Fruit fly (Drosophila melanogaster) whole organism: ENCODE data around the gene Msp300.

Experiments used
- CG8478 ChIP-seq: fragments of >200 bp; optimal IDR thresholded peaks from 2 replicates; lab custom pipeline; 2018; ENCODE audit warnings: inconsistent platforms
- Dll ChIP-seq: fragments of >200 bp; optimal IDR thresholded peaks from 2 replicates; lab custom pipeline; 2017
- EcR ChIP-seq, 2 experiments: fragments of >200 bp; optimal IDR thresholded peaks; 2 replicates each; lab custom pipeline; 2017; ENCODE audit warnings: missing biosample characterization in 2 of 2, missing genetic modification characterization in 2 of 2, missing genetic modification reagents in 2 of 2
- pan ChIP-seq: fragments of >200 bp; optimal IDR thresholded peaks from 2 replicates; lab custom pipeline; 2017
- psq ChIP-seq: fragments of >200 bp; optimal IDR thresholded peaks from 2 replicates; lab custom pipeline; 2017
- usp ChIP-seq: fragments of >200 bp; optimal IDR thresholded peaks from 2 replicates; lab custom pipeline; 2017; ENCODE audit warnings: missing biosample characterization, missing genetic modification characterization, mixed read lengths

DNA sequence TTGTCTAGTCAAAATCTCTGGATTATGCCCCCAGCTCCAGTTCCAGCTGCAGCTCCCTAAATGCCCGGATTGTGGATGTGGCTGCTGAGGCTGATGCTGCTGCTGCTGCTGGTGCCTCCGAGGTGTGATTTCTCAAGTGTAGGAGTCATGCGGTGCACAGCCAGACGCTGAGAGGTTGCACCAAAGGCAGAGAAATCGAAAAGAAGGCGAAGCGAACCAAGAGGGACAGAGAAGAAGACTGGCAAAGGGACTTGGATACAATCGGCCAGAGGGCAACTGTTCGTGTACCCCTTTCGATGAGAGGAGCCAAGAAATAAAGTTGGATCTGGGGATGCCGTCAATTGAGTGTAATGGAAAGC lies 137.9 kb downstream of the Msp300 start:
- TF ChIP-seq CG8478: no peak
- TF ChIP-seq psq: no peak
- no peak for TF ChIP-seq EcR (GFP tag; optimal IDR thresholded peaks at IDR 0.05; lab: Kevin White, UChicago)
- no peak for TF ChIP-seq usp (GFP tag; lab: Kevin White, UChicago)
- TF ChIP-seq Dll (lab: Kevin White, UChicago): no peak
- no peak for TF ChIP-seq pan (lab: Kevin White, UChicago)
